Fruit fly (Drosophila melanogaster) whole organism, embryonic: ENCODE results near the gene CG11279.

Experiments
- Awh ChIP-seq: fragments of 200-800 bp; sonication (Bioruptor generic); IDR thresholded peaks from 2 replicates; pipeline ENCODE4, ENCODE4 v1.3.6; 2022; ENCODE audit warnings: missing biosample characterization, missing genetic modification characterization
- BEAF-32 ChIP-seq: fragments of 200-800 bp; sonication (Bioruptor generic); optimal IDR thresholded peaks from 3 replicates; lab custom pipeline; 2017; ENCODE audit warnings: missing biosample characterization, missing genetic modification characterization, mild to moderate bottlenecking, moderate library complexity, missing genetic modification reagents
- Bteb2 ChIP-seq: fragments of 200-800 bp; sonication (Bioruptor generic); optimal IDR thresholded peaks from 2 replicates; lab custom pipeline; 2016; ENCODE audit warnings: missing biosample characterization, missing genetic modification characterization
- C15 ChIP-seq: fragments of 200-800 bp; sonication (Bioruptor generic); IDR thresholded peaks from 3 replicates; pipeline ENCODE4 v1.3.6; 2022; ENCODE audit warnings: missing biosample characterization, missing genetic modification characterization
- CG11093 ChIP-seq: fragments of 200-800 bp; sonication (Bioruptor generic); IDR thresholded peaks from 3 replicates; pipeline ENCODE4 v1.3.6; 2022; ENCODE audit warnings: missing biosample characterization, missing genetic modification characterization
- CG11560 ChIP-seq: fragments of 200-800 bp; sonication (Bioruptor generic); IDR thresholded peaks from 3 replicates; pipeline ENCODE4 v1.3.6; 2022; ENCODE audit warnings: missing biosample characterization, missing genetic modification characterization
- CG11696 ChIP-seq: fragments of 200-800 bp; sonication (Bioruptor generic); IDR thresholded peaks from 2 replicates; pipeline ENCODE4 v1.3.6; 2022; ENCODE audit warnings: missing biosample characterization, missing genetic modification characterization
- CG1233 ChIP-seq: fragments of 200-800 bp; sonication (Bioruptor generic); optimal IDR thresholded peaks from 4 replicates; lab custom pipeline; 2018; ENCODE audit warnings: missing biosample characterization, mild to moderate bottlenecking, missing genetic modification characterization
- CG12391 ChIP-seq: fragments of 200-800 bp; sonication (Bioruptor generic); optimal IDR thresholded peaks from 3 replicates; lab custom pipeline; 2018; ENCODE audit warnings: missing biosample characterization, mild to moderate bottlenecking, missing genetic modification characterization, moderate library complexity
- CG15073 ChIP-seq: fragments of 200-800 bp; sonication (Bioruptor generic); optimal IDR thresholded peaks from 2 replicates; lab custom pipeline; 2016; ENCODE audit warnings: missing biosample characterization, missing genetic modification characterization
- CG17328 ChIP-seq: fragments of 200-800 bp; sonication (Bioruptor generic); IDR thresholded peaks from 2 replicates; pipeline ENCODE4 v1.3.6; 2022; ENCODE audit warnings: missing biosample characterization, missing genetic modification characterization
- CG17359 ChIP-seq: fragments of 200-800 bp; sonication (Bioruptor generic); optimal IDR thresholded peaks from 3 replicates; lab custom pipeline; 2018; ENCODE audit warnings: missing biosample characterization, mild to moderate bottlenecking, missing genetic modification characterization, moderate library complexity
- CG17912 ChIP-seq: fragments of 200-800 bp; sonication (Bioruptor generic); optimal IDR thresholded peaks from 2 replicates; lab custom pipeline; 2018; ENCODE audit warnings: missing biosample characterization, mild to moderate bottlenecking, missing genetic modification characterization
- CG18599 ChIP-seq: fragments of 200-800 bp; sonication (Bioruptor generic); optimal IDR thresholded peaks from 3 replicates; lab custom pipeline; 2017; ENCODE audit warnings: missing biosample characterization, missing genetic modification characterization, mild to moderate bottlenecking, moderate library complexity, missing genetic modification reagents
- CG18619 ChIP-seq: fragments of 200-800 bp; sonication (Bioruptor generic); optimal IDR thresholded peaks from 3 replicates; lab custom pipeline; 2017; ENCODE audit warnings: missing biosample characterization, mild to moderate bottlenecking, missing genetic modification characterization
- CG18764 ChIP-seq: fragments of 200-800 bp; sonication (Bioruptor generic); optimal IDR thresholded peaks from 3 replicates; lab custom pipeline; 2016; ENCODE audit warnings: missing biosample characterization, missing genetic modification characterization
- CG30403 ChIP-seq: fragments of 200-800 bp; sonication (Bioruptor generic); optimal IDR thresholded peaks from 3 replicates; lab custom pipeline; 2016; ENCODE audit warnings: missing biosample characterization, missing genetic modification characterization
- CG3163 ChIP-seq: fragments of 200-800 bp; sonication (Bioruptor generic); optimal IDR thresholded peaks from 3 replicates; lab custom pipeline; 2016; ENCODE audit warnings: missing biosample characterization, missing genetic modification characterization
- CG3726 ChIP-seq: fragments of 200-800 bp; sonication (Bioruptor generic); IDR thresholded peaks from 3 replicates; pipeline ENCODE4, ENCODE4 v1.3.6; 2022; ENCODE audit warnings: missing biosample characterization, missing genetic modification characterization
- CG6654 ChIP-seq: fragments of 200-800 bp; sonication (Bioruptor generic); optimal IDR thresholded peaks from 2 replicates; lab custom pipeline; 2017; ENCODE audit warnings: missing biosample characterization, mild to moderate bottlenecking, missing genetic modification characterization
- CG6683 ChIP-seq: fragments of 200-800 bp; sonication (Bioruptor generic); optimal IDR thresholded peaks from 2 replicates; lab custom pipeline; 2017; ENCODE audit warnings: missing biosample characterization, mild to moderate bottlenecking, missing genetic modification characterization, missing genetic modification reagents
- CG6689 ChIP-seq: fragments of 200-800 bp; sonication (Bioruptor generic); IDR thresholded peaks from 2 replicates; pipeline ENCODE4 v1.3.6; 2022; ENCODE audit warnings: missing biosample characterization, missing genetic modification characterization
- CG6854 ChIP-seq: fragments of 200-800 bp; sonication (Bioruptor generic); optimal IDR thresholded peaks from 3 replicates; lab custom pipeline; 2017; ENCODE audit warnings: missing biosample characterization, mild to moderate bottlenecking, missing genetic modification characterization
- CG8359 ChIP-seq: fragments of 200-800 bp; sonication (Bioruptor generic); optimal IDR thresholded peaks from 2 replicates; lab custom pipeline; 2017; ENCODE audit warnings: missing biosample characterization, mild to moderate bottlenecking, missing genetic modification characterization, borderline replicate concordance
- D19A ChIP-seq: fragments of 200-800 bp; optimal IDR thresholded peaks from 3 replicates; lab custom pipeline; 2019; ENCODE audit warnings: missing biosample characterization, mild to moderate bottlenecking, missing genetic modification characterization, moderate library complexity
- E2f2 ChIP-seq: fragments of 200-800 bp; sonication (Bioruptor generic); IDR thresholded peaks from 2 replicates; pipeline ENCODE4 v1.3.6; 2022; ENCODE audit warnings: missing biosample characterization, missing genetic modification characterization
- Fer2 ChIP-seq: fragments of 200-800 bp; sonication (Bioruptor generic); optimal IDR thresholded peaks from 2 replicates; lab custom pipeline; 2018; ENCODE audit warnings: missing biosample characterization, mild to moderate bottlenecking, missing genetic modification characterization, moderate library complexity
- Hmr ChIP-seq: fragments of 200-800 bp; sonication (Bioruptor generic); optimal IDR thresholded peaks from 3 replicates; lab custom pipeline; 2017; ENCODE audit warnings: mild to moderate bottlenecking, missing biosample characterization, missing genetic modification reagents, missing genetic modification characterization
- Sin3A ChIP-seq: fragments of >200 bp; optimal IDR thresholded peaks from 2 replicates; lab custom pipeline; 2018
- Vsx1 ChIP-seq: fragments of 200-800 bp; sonication (Bioruptor generic); optimal IDR thresholded peaks from 2 replicates; lab custom pipeline; 2017; ENCODE audit warnings: missing biosample characterization, mild to moderate bottlenecking, missing genetic modification characterization, missing genetic modification reagents
- Xbp1 ChIP-seq: fragments of 200-800 bp; sonication (Bioruptor generic); optimal IDR thresholded peaks from 3 replicates; lab custom pipeline; 2016; ENCODE audit warnings: missing biosample characterization, mild to moderate bottlenecking, missing genetic modification characterization
- abd-A ChIP-seq: fragments of 200-800 bp; sonication (Bioruptor generic); optimal IDR thresholded peaks from 3 replicates; lab custom pipeline; 2019; ENCODE audit warnings: missing biosample characterization, mild to moderate bottlenecking, missing genetic modification characterization, moderate library complexity
- al ChIP-seq: fragments of 200-800 bp; sonication (Bioruptor generic); IDR thresholded peaks from 2 replicates; pipeline ENCODE4 v1.3.6; 2022; ENCODE audit warnings: missing biosample characterization, missing genetic modification characterization
- croc ChIP-seq: fragments of 200-800 bp; sonication (Bioruptor generic); conservative IDR thresholded peaks from 3 replicates; pipeline ENCODE4 v1.3.6; 2022; ENCODE audit warnings: missing biosample characterization, missing genetic modification characterization
- emc ChIP-seq: fragments of 200-800 bp; sonication (Bioruptor generic); optimal IDR thresholded peaks from 2 replicates; lab custom pipeline; 2016; ENCODE audit warnings: missing biosample characterization, missing genetic modification characterization
- fd96Cb ChIP-seq: fragments of 200-800 bp; sonication (Bioruptor generic); optimal IDR thresholded peaks from 2 replicates; lab custom pipeline; 2018; ENCODE audit warnings: missing biosample characterization, mild to moderate bottlenecking, missing genetic modification characterization, moderate library complexity
- lov ChIP-seq, 2 experiments: fragments of 200-800 bp in 1 of 2; fragments of >200 bp in 1 of 2; sonication (Bioruptor generic) in 1 of 2; IDR thresholded peaks in 1 of 2; optimal IDR thresholded peaks in 1 of 2; 2 replicates in 1 of 2; 3 replicates in 1 of 2; pipeline versions ENCODE4 v1.3.6 to Lab custom; 2017 to 2022; ENCODE audit warnings: missing biosample characterization in 1 of 2, missing genetic modification characterization in 1 of 2
- maf-S ChIP-seq: fragments of 200-800 bp; sonication (Bioruptor generic); optimal IDR thresholded peaks from 2 replicates; lab custom pipeline; 2016; ENCODE audit warnings: missing biosample characterization, missing genetic modification characterization
- nau ChIP-seq: fragments of 200-800 bp; sonication (Bioruptor generic); optimal IDR thresholded peaks from 3 replicates; lab custom pipeline; 2017; ENCODE audit warnings: missing biosample characterization, mild to moderate bottlenecking, missing genetic modification characterization, missing genetic modification reagents
- nerfin-1 ChIP-seq: fragments of 200-800 bp; sonication (Bioruptor generic); optimal IDR thresholded peaks from 3 replicates; lab custom pipeline; 2019; ENCODE audit warnings: missing biosample characterization, mild to moderate bottlenecking, missing genetic modification characterization, moderate library complexity
- org-1 ChIP-seq: fragments of 200-800 bp; sonication (Bioruptor generic); optimal IDR thresholded peaks from 2 replicates; lab custom pipeline; 2017; ENCODE audit warnings: missing biosample characterization, missing genetic modification characterization
- psq ChIP-seq: fragments of 200-800 bp; sonication (Bioruptor generic); optimal IDR thresholded peaks from 2 replicates; lab custom pipeline; 2017; ENCODE audit warnings: missing biosample characterization, missing genetic modification characterization
- pzg ChIP-seq: fragments of 200-800 bp; sonication (Bioruptor generic); optimal IDR thresholded peaks from 3 replicates; lab custom pipeline; 2018; ENCODE audit warnings: missing biosample characterization, mild to moderate bottlenecking, missing genetic modification characterization, moderate library complexity
- rib ChIP-seq: fragments of 200-800 bp; sonication (Bioruptor generic); IDR thresholded peaks from 2 replicates; pipeline ENCODE4 v1.3.6; 2022; ENCODE audit warnings: missing biosample characterization, missing genetic modification characterization
- slou ChIP-seq: fragments of 200-800 bp; sonication (Bioruptor generic); optimal IDR thresholded peaks from 3 replicates; lab custom pipeline; 2016; ENCODE audit warnings: missing biosample characterization, missing genetic modification characterization
- sob ChIP-seq: fragments of 200-800 bp; sonication (Bioruptor generic); IDR thresholded peaks from 2 replicates; pipeline ENCODE4 v1.3.6; 2022; ENCODE audit warnings: missing biosample characterization, missing genetic modification characterization
- tll ChIP-seq, 2 experiments: fragments of 200-800 bp in 1 of 2; fragments of >200 bp in 1 of 2; sonication (Bioruptor generic) in 1 of 2; optimal IDR thresholded peaks; 2 replicates each; lab custom pipeline; 2017 to 2019; ENCODE audit warnings: missing biosample characterization in 2 of 2, missing genetic modification characterization in 2 of 2, mild to moderate bottlenecking in 1 of 2, moderate library complexity in 1 of 2
- twi ChIP-seq: fragments of 200-800 bp; optimal IDR thresholded peaks from 2 replicates; lab custom pipeline; 2019; ENCODE audit warnings: missing biosample characterization, mild to moderate bottlenecking, missing genetic modification characterization, moderate library complexity
- unc-4 ChIP-seq: fragments of 200-800 bp; sonication (Bioruptor generic); IDR thresholded peaks from 2 replicates; pipeline ENCODE4 v1.3.6; 2022; ENCODE audit warnings: missing biosample characterization, missing genetic modification characterization; ENCODE audit not compliant: partially characterized antibody
- z ChIP-seq: fragments of 200-800 bp; sonication (Bioruptor generic); IDR thresholded peaks from 3 replicates; pipeline ENCODE4 v1.3.6; 2022; ENCODE audit warnings: missing biosample characterization, missing genetic modification characterization

CG11279 gene

dm6 chr3L:13017803-13018324, 28.9 kb upstream of the CG11279 start, which contains the start of the genes mRpL20 and Icmt (continued):
- TF ChIP-seq Bteb2, result peak; percentile 51
- TF ChIP-seq emc, result no peak
- TF ChIP-seq Fer2 (tag; lab: Kevin White, UChicago), result peak; percentile 60
- TF ChIP-seq CG3163, result no peak
- TF ChIP-seq CG1233, result peak; percentile 88
- peak; percentile 59 for TF ChIP-seq nau
- TF ChIP-seq nerfin-1 (tag; lab: Kevin White, UChicago), result peak; percentile 79
- TF ChIP-seq z (GFP tag; lab: Robert Waterston, UW), result no peak
- TF ChIP-seq CG8359 (GFP tag; lab: Kevin White, UChicago), result peak; percentile 25
- TF ChIP-seq slou (GFP tag; lab: Kevin White, UChicago), result peak; percentile 81
- TF ChIP-seq unc-4, result peak; percentile 79
- TF ChIP-seq CG30403 (GFP tag; lab: Kevin White, UChicago), result peak; percentile 93
- no peak for TF ChIP-seq Sin3A (lab: Kevin White, UChicago)
- TF ChIP-seq rib (GFP tag; lab: Robert Waterston, UW), result peak; percentile 93
- TF ChIP-seq CG17359 (tag; lab: Kevin White, UChicago), result peak; percentile 91
- peak; percentile 87 for TF ChIP-seq CG11696
- peak; percentile 78 for TF ChIP-seq psq (GFP tag; lab: Kevin White, UChicago)
- TF ChIP-seq al (GFP tag; lab: Robert Waterston, UW), result peak; percentile 95
- TF ChIP-seq E2f2 (GFP tag; lab: Robert Waterston, UW), result peak; percentile 84
- peak; percentile 91 for TF ChIP-seq CG11560
- peak; percentile 95 for TF ChIP-seq Hmr (GFP tag; lab: Kevin White, UChicago)
- TF ChIP-seq croc, result peak; percentile 93
- TF ChIP-seq Xbp1 (GFP tag; lab: Kevin White, UChicago), result peak; percentile 93
- peak; percentile 77 for TF ChIP-seq Vsx1 (GFP tag; lab: Kevin White, UChicago)
- TF ChIP-seq maf-S, result peak; percentile 37
- peak; percentile 54 for TF ChIP-seq CG6854 (GFP tag; lab: Kevin White, UChicago)
- TF ChIP-seq CG18619 (GFP tag; lab: Kevin White, UChicago), result peak; percentile 87
- TF ChIP-seq tll (GFP tag; optimal IDR thresholded peaks at IDR 0.05; lab: Kevin White, UChicago), result no peak
- TF ChIP-seq D19A, result peak; percentile 77
- peak; percentile 84 for TF ChIP-seq org-1 (GFP tag; lab: Kevin White, UChicago)
- TF ChIP-seq CG12391 (tag; lab: Kevin White, UChicago), result peak; percentile 95
- peak; percentile 93 for TF ChIP-seq C15 (GFP tag; lab: Robert Waterston, UW)
- TF ChIP-seq fd96Cb (tag; lab: Kevin White, UChicago), result peak; percentile 87
- peak; percentile 98 for TF ChIP-seq Awh (GFP tag; lab: Robert Waterston, UW)
- no peak for TF ChIP-seq abd-A (tag; lab: Kevin White, UChicago)
- TF ChIP-seq CG18599 (GFP tag; lab: Kevin White, UChicago), result peak; percentile 86
- peak; percentile 69 for TF ChIP-seq CG6683 (GFP tag; lab: Kevin White, UChicago)
- TF ChIP-seq lov (optimal IDR thresholded peaks at IDR 0.05; lab: Kevin White, UChicago), result no peak
- peak; percentile 91 for TF ChIP-seq lov (GFP tag; IDR thresholded peaks at IDR 0.05; lab: Robert Waterston, UW)
- peak; percentile 52 for TF ChIP-seq CG15073 (GFP tag; lab: Kevin White, UChicago)
- TF ChIP-seq CG17912 (GFP tag; lab: Kevin White, UChicago), result no peak
- TF ChIP-seq CG6689 (GFP tag; lab: Robert Waterston, UW), result peak; percentile 97
- TF ChIP-seq BEAF-32 (GFP tag; lab: Kevin White, UChicago), result peak; percentile 68
- peak; percentile 94 for TF ChIP-seq CG11093 (GFP tag; lab: Robert Waterston, UW)
- peak; percentile 85 for TF ChIP-seq twi (tag; lab: Kevin White, UChicago)
- peak; percentile 96 for TF ChIP-seq CG17328 (GFP tag; lab: Robert Waterston, UW)
- peak; percentile 56 for TF ChIP-seq CG18764 (GFP tag; lab: Kevin White, UChicago)
- peak; percentile 92 for TF ChIP-seq sob
- peak; percentile 22 for TF ChIP-seq pzg
- peak; percentile 52 for TF ChIP-seq CG6654 (GFP tag; lab: Kevin White, UChicago)
- TF ChIP-seq CG3726 (GFP tag; lab: Robert Waterston, UW), result peak; percentile 93
